Worm (Caenorhabditis elegans) whole organism, early embryonic: ENCODE measurements around the gene pei-2.
A peak's percentile ranks its signal among the peaks of the same experiment; 100 is the strongest.

Experiments used
- B0310.2 ChIP-seq: sonication (generic microtip); optimal IDR thresholded peaks from 2 replicates; lab custom pipeline; 2016; ENCODE audit warnings: mild to moderate bottlenecking, missing genetic modification characterization, missing compliant biosample characterization
- F13C5.2 ChIP-seq: sonication (generic microtip); optimal IDR thresholded peaks from 2 replicates; lab custom pipeline; 2017; ENCODE audit warnings: mild to moderate bottlenecking, missing genetic modification characterization, inconsistent platforms, missing compliant biosample characterization
- aly-1 ChIP-seq: sonication (generic microtip); optimal IDR thresholded peaks from 2 replicates; lab custom pipeline; 2016; ENCODE audit warnings: missing genetic modification characterization, missing compliant biosample characterization
- ama-1 ChIP-seq: fragments of 150-350 bp; optimal IDR thresholded peaks from 2 replicates; lab custom pipeline; 2014
- ceh-13 ChIP-seq: fragments of 200-800 bp; sonication (Bioruptor generic); optimal IDR thresholded peaks from 2 replicates; lab custom pipeline; 2018; ENCODE audit warnings: mild to moderate bottlenecking, missing genetic modification characterization, missing compliant biosample characterization
- ceh-36 ChIP-seq: sonication (generic microtip); optimal IDR thresholded peaks from 2 replicates; lab custom pipeline; 2016; ENCODE audit warnings: missing genetic modification characterization, inconsistent platforms, missing compliant biosample characterization
- ets-7 ChIP-seq: sonication (generic microtip); optimal IDR thresholded peaks from 2 replicates; lab custom pipeline; 2016; ENCODE audit warnings: missing genotype, missing genetic modification characterization, missing compliant biosample characterization
- flt-1 ChIP-seq: fragments of 200-800 bp; sonication (Bioruptor generic); IDR thresholded peaks from 2 replicates; pipeline ENCODE4 v1.3.6; 2022; ENCODE audit warnings: missing genetic modification characterization, missing compliant biosample characterization
- hmbx-1 ChIP-seq: sonication (generic microtip); optimal IDR thresholded peaks from 2 replicates; lab custom pipeline; 2016; ENCODE audit warnings: mild to moderate bottlenecking, missing genetic modification characterization, missing compliant biosample characterization
- hmg-4 ChIP-seq: fragments of 200-800 bp; sonication (Bioruptor generic); optimal IDR thresholded peaks from 2 replicates; lab custom pipeline; 2018; ENCODE audit warnings: mild to moderate bottlenecking, missing genetic modification characterization, missing compliant biosample characterization
- hnd-1 ChIP-seq: sonication (generic microtip); optimal IDR thresholded peaks from 2 replicates; lab custom pipeline; 2016; ENCODE audit warnings: missing genetic modification characterization, missing compliant biosample characterization
- pes-1 ChIP-seq: fragments of 200-800 bp; sonication (Bioruptor generic); IDR thresholded peaks from 2 replicates; pipeline ENCODE4 v1.3.6; 2022; ENCODE audit warnings: missing genetic modification reagents, missing genetic modification characterization, missing compliant biosample characterization
- scrt-1 ChIP-seq: fragments of 200-800 bp; sonication (Bioruptor generic); IDR thresholded peaks from 2 replicates; pipeline ENCODE4 v1.3.6; 2022; ENCODE audit warnings: missing genetic modification characterization, missing compliant biosample characterization
- sea-1 ChIP-seq: fragments of 200-800 bp; sonication (Bioruptor generic); conservative IDR thresholded peaks from 2 replicates; pipeline ENCODE4 v1.3.6; 2022; ENCODE audit warnings: missing genetic modification characterization, missing compliant biosample characterization
- tbx-11 ChIP-seq: fragments of 200-800 bp; sonication (Bioruptor generic); IDR thresholded peaks from 2 replicates; pipeline ENCODE4 v1.3.6; 2022; ENCODE audit warnings: missing genetic modification characterization, missing compliant biosample characterization
- tbx-37 ChIP-seq: fragments of 200-800 bp; sonication (Bioruptor generic); conservative IDR thresholded peaks from 2 replicates; pipeline ENCODE4 v1.3.6; 2022; ENCODE audit warnings: missing genetic modification reagents, missing genetic modification characterization, missing compliant biosample characterization
- tra-4 ChIP-seq: sonication (generic microtip); optimal IDR thresholded peaks from 2 replicates; lab custom pipeline; 2017; ENCODE audit warnings: missing genetic modification characterization, missing compliant biosample characterization

Gene pei-2

DNA sequence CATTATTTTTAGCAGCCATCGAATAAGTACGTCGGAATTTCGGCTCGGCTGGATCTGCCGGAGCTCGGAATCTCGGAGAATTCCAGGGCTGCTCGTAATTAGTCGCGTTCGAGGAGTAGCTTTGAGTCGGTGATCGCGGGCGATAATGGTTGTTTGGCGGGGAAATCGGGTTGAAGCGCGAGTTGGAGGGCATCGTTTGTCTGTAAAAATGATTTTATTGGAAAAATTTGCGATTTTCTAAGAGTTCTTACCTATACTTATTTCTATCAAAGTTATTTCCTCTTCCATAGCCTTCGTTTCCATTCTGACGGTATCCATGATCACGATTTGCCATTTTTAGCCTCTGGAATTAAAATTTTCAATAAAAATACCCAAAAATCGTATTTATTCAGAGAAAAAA lies 19.9 kb downstream of the pei-2 start, which contains the start of gene Y50D4C.5:
Gene Y50D4C.5 (minus strand): TSS at position 345 of the 400 bp plus-strand sequence.
- TF ChIP-seq tbx-37 (GFP tag; lab: Robert Waterston, UW), result no peak
- TF ChIP-seq ama-1 (lab: Kevin White, UChicago), result no peak
- TF ChIP-seq B0310.2 (tag; lab: Kevin White, UChicago), result no peak
- TF ChIP-seq scrt-1, result no peak
- TF ChIP-seq hnd-1 (tag; lab: Kevin White, UChicago), result no peak
- TF ChIP-seq ceh-13 (GFP tag; lab: Kevin White, UChicago), result no peak
- no peak for TF ChIP-seq hmbx-1 (tag; lab: Kevin White, UChicago)

DNA sequence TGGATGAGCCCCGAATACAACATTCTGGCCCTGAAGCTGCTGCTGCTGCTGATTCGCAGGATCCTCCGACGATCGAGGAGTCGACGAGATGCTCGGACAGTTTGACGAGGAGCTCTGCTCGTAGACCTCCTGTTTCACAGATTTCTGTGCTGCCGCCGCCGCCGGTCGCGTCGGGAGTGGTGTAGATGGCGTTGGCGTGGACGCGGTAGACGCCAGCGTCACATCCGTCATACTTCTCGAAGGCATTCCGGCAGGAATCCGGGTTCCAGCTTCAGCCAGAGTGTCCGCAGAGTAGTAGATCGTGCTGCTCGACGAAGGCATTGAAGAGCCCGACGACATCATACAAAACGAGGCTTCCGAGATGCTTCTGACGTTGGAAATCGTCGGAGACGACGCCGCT lies 22.1 kb downstream of the pei-2 start:
- TF ChIP-seq hmg-4 (GFP tag; lab: Kevin White, UChicago) (no peak), hnd-1 (tag; lab: Kevin White, UChicago) (no peak), aly-1 (tag; lab: Kevin White, UChicago) (no peak), tbx-37 (GFP tag; lab: Robert Waterston, UW) (no peak), ceh-13 (GFP tag; lab: Kevin White, UChicago) (no peak), ets-7 (no peak), ama-1 (lab: Kevin White, UChicago) (no peak), B0310.2 (tag; lab: Kevin White, UChicago) (no peak), sea-1 (GFP tag; lab: Robert Waterston, UW) (no peak), pes-1 (no peak), ceh-36 (tag; lab: Kevin White, UChicago) (no peak), F13C5.2 (no peak), tra-4 (tag; lab: Kevin White, UChicago) (no peak), flt-1 (no peak), tbx-11 (GFP tag; lab: Robert Waterston, UW) (no peak), scrt-1 (no peak), hmbx-1 (tag; lab: Kevin White, UChicago) (no peak)

DNA sequence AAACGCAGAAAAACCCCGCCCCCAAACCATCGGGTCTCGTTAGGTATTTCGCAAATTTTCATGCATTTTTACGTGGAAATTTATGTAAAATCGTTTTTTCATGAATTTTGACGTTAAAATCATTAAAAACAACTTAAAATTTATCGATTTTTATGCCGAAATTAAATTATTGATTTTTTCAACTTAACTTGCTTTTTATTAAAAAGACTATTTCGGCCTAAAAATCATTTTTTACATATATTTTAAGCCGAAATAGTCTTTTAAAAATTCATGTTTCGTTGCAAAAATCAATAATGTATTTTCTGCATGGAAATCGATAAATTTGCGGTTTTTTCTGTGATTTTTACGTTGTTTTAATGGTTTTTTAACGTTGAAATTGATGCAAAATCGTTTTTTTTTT lies 27.6 kb downstream of the pei-2 start:
- TF ChIP-seq hmbx-1 (tag; lab: Kevin White, UChicago), result no peak
- TF ChIP-seq pes-1, result no peak
- TF ChIP-seq scrt-1, result no peak
- TF ChIP-seq ceh-13 (GFP tag; lab: Kevin White, UChicago), result no peak
- no peak for TF ChIP-seq sea-1 (GFP tag; lab: Robert Waterston, UW)
- no peak for TF ChIP-seq tbx-37 (GFP tag; lab: Robert Waterston, UW)
- no peak for TF ChIP-seq B0310.2 (tag; lab: Kevin White, UChicago)
- TF ChIP-seq ceh-36 (tag; lab: Kevin White, UChicago), result no peak
- TF ChIP-seq hmg-4 (GFP tag; lab: Kevin White, UChicago), result no peak
- TF ChIP-seq flt-1, result no peak
- TF ChIP-seq tbx-11 (GFP tag; lab: Robert Waterston, UW), result no peak
- no peak for TF ChIP-seq hnd-1 (tag; lab: Kevin White, UChicago)
- no peak for TF ChIP-seq aly-1 (tag; lab: Kevin White, UChicago)
- no peak for TF ChIP-seq F13C5.2
- no peak for TF ChIP-seq ets-7
- TF ChIP-seq ama-1 (lab: Kevin White, UChicago), result no peak
- no peak for TF ChIP-seq tra-4 (tag; lab: Kevin White, UChicago)

DNA sequence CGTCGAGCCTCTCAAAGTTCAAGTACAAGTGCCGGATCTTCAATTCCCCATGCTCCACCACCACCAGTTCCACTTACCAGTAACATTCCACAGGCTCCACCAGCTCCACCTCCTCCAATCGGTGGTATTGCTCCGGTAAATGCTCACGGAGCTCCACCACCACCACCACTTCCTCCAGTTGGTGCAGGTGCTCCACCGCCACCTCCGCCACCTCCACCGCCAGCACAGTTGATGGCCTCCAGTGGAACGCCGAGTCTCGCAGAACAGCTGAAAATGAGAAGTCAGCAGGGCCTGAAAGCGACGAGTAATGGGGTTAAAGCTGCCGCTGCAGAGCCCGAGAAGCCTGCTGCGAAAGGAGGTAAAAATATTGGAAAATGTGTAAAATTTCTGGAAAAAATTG lies 33.0 kb downstream of the pei-2 start:
- 0 out of 2 replicates have a peak, but pooled peaks have one; percentile 14 for TF ChIP-seq scrt-1
- no peak for TF ChIP-seq F13C5.2
- TF ChIP-seq tbx-37 (GFP tag; lab: Robert Waterston, UW), result no peak
- no peak for TF ChIP-seq ceh-36 (tag; lab: Kevin White, UChicago)

DNA sequence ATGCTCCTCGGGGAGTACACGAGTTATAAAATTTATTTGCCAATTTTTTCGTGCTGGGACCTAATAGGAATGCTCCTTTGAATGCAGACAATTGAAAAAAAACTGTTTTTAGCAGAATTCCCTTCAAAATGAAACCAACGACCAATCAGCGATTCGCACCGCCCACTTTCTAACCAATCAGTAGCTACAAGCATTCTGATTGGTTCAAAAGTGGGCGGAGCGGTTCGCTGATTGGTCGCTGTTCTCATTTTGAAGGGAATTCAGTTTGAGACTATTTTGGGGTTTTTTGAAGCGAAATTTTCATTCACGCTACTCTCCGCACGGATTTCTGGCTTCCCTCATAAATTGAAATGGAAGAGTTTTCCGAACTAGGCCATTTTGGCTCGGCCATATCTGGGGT lies 40.1 kb downstream of the pei-2 start:
- TF ChIP-seq tbx-37 (GFP tag; lab: Robert Waterston, UW), result no peak
- no peak for TF ChIP-seq ets-7
- TF ChIP-seq scrt-1, result no peak
- no peak for TF ChIP-seq F13C5.2
- TF ChIP-seq pes-1, result no peak
- TF ChIP-seq flt-1, result no peak
- no peak for TF ChIP-seq hnd-1 (tag; lab: Kevin White, UChicago)
- no peak for TF ChIP-seq ama-1 (lab: Kevin White, UChicago)
- no peak for TF ChIP-seq hmbx-1 (tag; lab: Kevin White, UChicago)
- no peak for TF ChIP-seq aly-1 (tag; lab: Kevin White, UChicago)
- TF ChIP-seq ceh-36 (tag; lab: Kevin White, UChicago), result no peak
- TF ChIP-seq B0310.2 (tag; lab: Kevin White, UChicago), result no peak
- TF ChIP-seq sea-1 (GFP tag; lab: Robert Waterston, UW), result no peak
- TF ChIP-seq hmg-4 (GFP tag; lab: Kevin White, UChicago), result no peak
- no peak for TF ChIP-seq tbx-11 (GFP tag; lab: Robert Waterston, UW)

DNA sequence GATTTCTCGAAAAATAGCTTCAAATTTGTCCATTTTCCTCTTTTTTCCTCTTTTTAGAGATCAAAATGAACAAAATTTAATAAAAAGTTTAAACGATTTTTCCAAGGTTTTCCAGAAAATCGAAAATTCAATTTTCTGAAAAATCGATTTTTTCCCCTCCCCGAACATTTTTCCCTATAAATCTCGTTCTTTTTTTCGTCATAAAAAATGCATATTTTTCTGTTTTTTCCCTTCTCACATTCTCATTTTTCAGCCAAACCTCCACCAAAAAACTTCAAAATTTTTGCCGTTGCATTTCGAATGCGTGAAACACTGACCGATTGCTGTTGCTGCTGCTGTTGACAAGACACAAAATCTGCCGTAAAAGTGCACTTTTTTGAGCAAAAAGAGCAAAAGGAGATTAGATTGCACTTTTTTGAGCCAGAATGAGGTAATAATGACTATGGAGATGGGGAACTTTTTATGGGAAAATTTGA lies 40.9 kb downstream of the pei-2 start, which contains the start of the genes Y50D4C.12 and unc-34:
Gene Y50D4C.12 (plus strand): TSS at position 301 of the 476 bp plus-strand sequence.
Gene unc-34 (plus strand): TSS at position 426 of the 476 bp plus-strand sequence.
- no peak for TF ChIP-seq pes-1
- TF ChIP-seq tbx-37 (GFP tag; lab: Robert Waterston, UW), result no peak
- TF ChIP-seq tra-4 (tag; lab: Kevin White, UChicago), result no peak
- TF ChIP-seq sea-1 (GFP tag; lab: Robert Waterston, UW), result no peak
- no peak for TF ChIP-seq hnd-1 (tag; lab: Kevin White, UChicago)

DNA sequence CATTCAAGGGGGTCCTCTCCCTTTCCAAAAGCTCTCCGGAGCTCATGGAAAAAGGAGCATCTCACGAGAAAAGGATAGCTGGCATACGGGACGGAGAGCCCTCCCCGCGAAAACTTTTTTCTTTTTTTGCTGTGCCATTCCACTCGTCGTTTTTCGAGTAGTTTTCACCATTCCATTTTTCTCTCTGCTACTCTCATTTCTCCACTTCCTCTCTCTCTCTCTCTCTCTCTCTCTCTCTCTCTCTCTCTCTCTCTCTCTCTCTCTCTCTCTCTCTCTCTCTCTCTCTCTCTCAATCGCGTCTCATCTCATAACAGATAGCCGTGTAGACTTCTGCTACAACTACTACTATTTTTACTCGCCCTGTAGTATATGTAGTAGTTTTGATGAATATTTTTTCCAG lies 43.6 kb downstream of the pei-2 start:
- TF ChIP-seq pes-1 (no peak), aly-1 (tag; lab: Kevin White, UChicago) (no peak), sea-1 (GFP tag; lab: Robert Waterston, UW) (no peak), hmbx-1 (tag; lab: Kevin White, UChicago) (no peak), hnd-1 (tag; lab: Kevin White, UChicago) (no peak), tbx-37 (GFP tag; lab: Robert Waterston, UW) (no peak), ceh-13 (GFP tag; lab: Kevin White, UChicago) (no peak), F13C5.2 (no peak)
